Fruit fly (Drosophila melanogaster): Measurements from ENCODE around the gene CG4362.

CG4362 gene

dm6 chr3R:20327572-20328483 lies 20.5 kb upstream of the CG4362 start, which contains the start of the genes CG4360 and Sirt2 (continued):
- TF ChIP-seq D19B (GFP tag; optimal IDR thresholded peaks at IDR 0.05): no peak
- peak; percentile 36 for TF ChIP-seq Hmx (GFP tag; optimal IDR thresholded peaks at IDR 0.05)
- peak; percentile 91 for TF ChIP-seq hb (GFP tag; IDR thresholded peaks at IDR 0.05; ENCODE audit: partially characterized antibody)
- no peak for TF ChIP-seq Hey (tag; optimal IDR thresholded peaks at IDR 0.05)
- no peak for TF ChIP-seq toy (GFP tag; IDR thresholded peaks at IDR 0.05)
- TF ChIP-seq dati (GFP tag; IDR thresholded peaks at IDR 0.05): no peak
- no peak for TF ChIP-seq da (GFP tag; optimal IDR thresholded peaks at IDR 0.05)
- peak; percentile 82 for TF ChIP-seq HLH4C (GFP tag; IDR thresholded peaks at IDR 0.05; ENCODE audit: partially characterized antibody)
- TF ChIP-seq CG11504 (tag; optimal IDR thresholded peaks at IDR 0.05): no peak
- TF ChIP-seq gem (tag; optimal IDR thresholded peaks at IDR 0.05): no peak
- peak; percentile 72 for TF ChIP-seq Myb (GFP tag; optimal IDR thresholded peaks at IDR 0.05)
- peak; percentile 27; the same call in 1 of the 3 replicates for TF ChIP-seq CG11695 (GFP tag; IDR thresholded peaks at IDR 0.05)
- no peak for TF ChIP-seq CG31388 (GFP tag; optimal IDR thresholded peaks at IDR 0.05)
- no peak for TF ChIP-seq CG30431 (GFP tag; optimal IDR thresholded peaks at IDR 0.05)
- TF ChIP-seq Awh (GFP tag; IDR thresholded peaks at IDR 0.05): no peak
- TF ChIP-seq Dip2 (GFP tag; IDR thresholded peaks at IDR 0.05): no peak
- TF ChIP-seq CG8765 (GFP tag; IDR thresholded peaks at IDR 0.05): peak; percentile 38; the same call in 1 of the 2 replicates
- peak; percentile 35 for TF ChIP-seq CG9817 (tag; optimal IDR thresholded peaks at IDR 0.05)
- no peak for TF ChIP-seq cad (GFP tag; optimal IDR thresholded peaks at IDR 0.05)
- TF ChIP-seq Blimp-1 (GFP tag; optimal IDR thresholded peaks at IDR 0.05): no peak
- no peak for TF ChIP-seq HHEX (GFP tag; optimal IDR thresholded peaks at IDR 0.05)
- TF ChIP-seq Hsf (GFP tag; optimal IDR thresholded peaks at IDR 0.05): peak; percentile 54
- no peak for TF ChIP-seq CG4730 (GFP tag; IDR thresholded peaks at IDR 0.05)
- no peak for TF ChIP-seq pb (GFP tag; optimal IDR thresholded peaks at IDR 0.05)
- peak; percentile 70 for TF ChIP-seq nmo (GFP tag; optimal IDR thresholded peaks at IDR 0.05)
- no peak for TF ChIP-seq ham (GFP tag; IDR thresholded peaks at IDR 0.05)
- no peak for TF ChIP-seq wor (GFP tag; IDR thresholded peaks at IDR 0.05)
- peak; percentile 86 for TF ChIP-seq row (GFP tag; IDR thresholded peaks at IDR 0.05)
- no peak for TF ChIP-seq lbe (GFP tag; optimal IDR thresholded peaks at IDR 0.05)
- TF ChIP-seq bsh (GFP tag; optimal IDR thresholded peaks at IDR 0.05): no peak
- TF ChIP-seq mam (GFP tag; optimal IDR thresholded peaks at IDR 0.05): peak; percentile 60
- no peak for TF ChIP-seq zf30C (GFP tag; optimal IDR thresholded peaks at IDR 0.05)
- peak; percentile 50 for TF ChIP-seq al (GFP tag; IDR thresholded peaks at IDR 0.05)
- TF ChIP-seq NK7.1 (GFP tag; optimal IDR thresholded peaks at IDR 0.05): no peak
- no peak for TF ChIP-seq CG15601 (tag; optimal IDR thresholded peaks at IDR 0.05)
- TF ChIP-seq CG32532 (GFP tag; IDR thresholded peaks at IDR 0.05): peak; percentile 72
- peak; percentile 62 for TF ChIP-seq stwl (tag; optimal IDR thresholded peaks at IDR 0.05)
- TF ChIP-seq CG10366 (GFP tag; IDR thresholded peaks at IDR 0.05): peak; percentile 33; the same call in 1 of the 2 replicates
- TF ChIP-seq Ptx1 (GFP tag; IDR thresholded peaks at IDR 0.05): peak; percentile 41
- no peak for TF ChIP-seq CG12219 (GFP tag; optimal IDR thresholded peaks at IDR 0.05)
- no peak for TF ChIP-seq Lpt (GFP tag; optimal IDR thresholded peaks at IDR 0.05)
- TF ChIP-seq CG16779 (GFP tag; IDR thresholded peaks at IDR 0.05): 0 out of 2 replicates have a peak, but pooled peaks have one; percentile 50
- TF ChIP-seq CG17361 (GFP tag; IDR thresholded peaks at IDR 0.05): no peak; the same call in 1 of the 3 replicates
- no peak for TF ChIP-seq CG6765 (GFP tag; optimal IDR thresholded peaks at IDR 0.05)
- no peak for TF ChIP-seq CG11398 (GFP tag; optimal IDR thresholded peaks at IDR 0.05)
- peak; percentile 76 for TF ChIP-seq Scr (GFP tag; IDR thresholded peaks at IDR 0.05; ENCODE audit: partially characterized antibody)
- TF ChIP-seq CG10543 (GFP tag; optimal IDR thresholded peaks at IDR 0.05): peak; percentile 47
- peak; percentile 24 for TF ChIP-seq CG10267 (tag; optimal IDR thresholded peaks at IDR 0.05)
- TF ChIP-seq CG14050 (GFP tag; IDR thresholded peaks at IDR 0.05): no peak; the same call in 2 of the 3 replicates
